Fruit fly (Drosophila melanogaster): ENCODE measurements around the gene CG11029.

dm6 chr2L:5783731-5784130 is 37.8 kb downstream of the CG11029 start, which contains the start of gene CG31913:
- no peak for TF ChIP-seq CG8319 (GFP tag; optimal IDR thresholded peaks at IDR 0.05)
- TF ChIP-seq CG11294 (GFP tag; IDR thresholded peaks at IDR 0.05), result no peak
- no peak for TF ChIP-seq eg (GFP tag; IDR thresholded peaks at IDR 0.05)
- no peak for TF ChIP-seq CG8119 (GFP tag; IDR thresholded peaks at IDR 0.05)
- TF ChIP-seq CG9139 (GFP tag; optimal IDR thresholded peaks at IDR 0.05), result no peak
- no peak for TF ChIP-seq Ets21C (GFP tag; optimal IDR thresholded peaks at IDR 0.05)
- TF ChIP-seq CG6854 (GFP tag; optimal IDR thresholded peaks at IDR 0.05), result no peak
- no peak for TF ChIP-seq Hr38 (GFP tag; optimal IDR thresholded peaks at IDR 0.05)
- TF ChIP-seq fd59A (GFP tag; optimal IDR thresholded peaks at IDR 0.05), result no peak
- no peak for TF ChIP-seq CG8632 (GFP tag; optimal IDR thresholded peaks at IDR 0.05)
- no peak for TF ChIP-seq Sox15 (GFP tag; optimal IDR thresholded peaks at IDR 0.05)
- TF ChIP-seq Gug (GFP tag; IDR thresholded peaks at IDR 0.05), result no peak
